Fruit fly (Drosophila melanogaster) whole organism, embryonic: ENCODE results near the gene CG11456.

Source experiments
- Atf3 ChIP-seq: fragments of 200-800 bp; sonication (Bioruptor generic); optimal IDR thresholded peaks from 3 replicates; lab custom pipeline; 2016; ENCODE audit warnings: missing biosample characterization, missing genetic modification characterization
- BEAF-32 ChIP-seq: fragments of 200-800 bp; sonication (Bioruptor generic); optimal IDR thresholded peaks from 3 replicates; lab custom pipeline; 2017; ENCODE audit warnings: missing biosample characterization, missing genetic modification characterization, mild to moderate bottlenecking, moderate library complexity, missing genetic modification reagents
- CG10274 ChIP-seq: fragments of 200-800 bp; sonication (Bioruptor generic); optimal IDR thresholded peaks from 3 replicates; lab custom pipeline; 2017; ENCODE audit warnings: missing biosample characterization, mild to moderate bottlenecking, missing genetic modification characterization
- CG10543 ChIP-seq: fragments of 200-800 bp; sonication (Bioruptor generic); optimal IDR thresholded peaks from 3 replicates; lab custom pipeline; 2017; ENCODE audit warnings: missing biosample characterization, mild to moderate bottlenecking, missing genetic modification characterization, moderate library complexity
- CG11093 ChIP-seq: fragments of 200-800 bp; sonication (Bioruptor generic); IDR thresholded peaks from 3 replicates; pipeline ENCODE4 v1.3.6; 2022; ENCODE audit warnings: missing biosample characterization, missing genetic modification characterization
- CG11696 ChIP-seq: fragments of 200-800 bp; sonication (Bioruptor generic); IDR thresholded peaks from 2 replicates; pipeline ENCODE4 v1.3.6; 2022; ENCODE audit warnings: missing biosample characterization, missing genetic modification characterization
- CG12071 ChIP-seq: fragments of 200-800 bp; sonication (Bioruptor generic); optimal IDR thresholded peaks from 3 replicates; lab custom pipeline; 2018; ENCODE audit warnings: missing biosample characterization, mild to moderate bottlenecking, missing genetic modification characterization
- CG12155 ChIP-seq: fragments of 200-800 bp; sonication (Bioruptor generic); optimal IDR thresholded peaks from 3 replicates; lab custom pipeline; 2016; ENCODE audit warnings: missing biosample characterization, missing genetic modification characterization
- CG12659 ChIP-seq: fragments of 200-800 bp; sonication (Bioruptor generic); optimal IDR thresholded peaks from 3 replicates; lab custom pipeline; 2017; ENCODE audit warnings: mild to moderate bottlenecking, missing biosample characterization, missing genetic modification reagents, missing genetic modification characterization
- CG12942 ChIP-seq: fragments of 200-800 bp; sonication (Bioruptor generic); optimal IDR thresholded peaks from 3 replicates; lab custom pipeline; 2016; ENCODE audit warnings: missing biosample characterization, missing genetic modification characterization
- CG14441 ChIP-seq: fragments of 200-800 bp; sonication (Bioruptor generic); IDR thresholded peaks from 2 replicates; pipeline ENCODE4 v1.3.6; 2022; ENCODE audit warnings: missing biosample characterization, missing genetic modification characterization
- CG14860 ChIP-seq: fragments of 200-800 bp; sonication (Bioruptor generic); IDR thresholded peaks from 3 replicates; pipeline ENCODE4 v1.3.6; 2022; ENCODE audit warnings: missing biosample characterization, missing genetic modification characterization; ENCODE audit not compliant: partially characterized antibody
- CG14965 ChIP-seq: fragments of 200-800 bp; sonication (Bioruptor generic); optimal IDR thresholded peaks from 2 replicates; lab custom pipeline; 2016; ENCODE audit warnings: missing biosample characterization, missing genetic modification characterization, borderline replicate concordance
- CG1529 ChIP-seq: fragments of 200-800 bp; sonication (Bioruptor generic); optimal IDR thresholded peaks from 3 replicates; lab custom pipeline; 2018; ENCODE audit warnings: missing biosample characterization, missing genetic modification characterization
- CG15514 ChIP-seq: fragments of 200-800 bp; sonication (Bioruptor generic); optimal IDR thresholded peaks from 3 replicates; lab custom pipeline; 2017; ENCODE audit warnings: missing biosample characterization, missing genetic modification characterization, mild to moderate bottlenecking, moderate library complexity, missing genetic modification reagents
- CG17359 ChIP-seq: fragments of 200-800 bp; sonication (Bioruptor generic); optimal IDR thresholded peaks from 3 replicates; lab custom pipeline; 2018; ENCODE audit warnings: missing biosample characterization, mild to moderate bottlenecking, missing genetic modification characterization, moderate library complexity
- CG17361 ChIP-seq: fragments of 200-800 bp; sonication (Bioruptor generic); IDR thresholded peaks from 3 replicates; pipeline ENCODE4 v1.3.6; 2022; ENCODE audit warnings: missing biosample characterization, missing genetic modification characterization
- CG17802 ChIP-seq: fragments of 200-800 bp; sonication (Bioruptor generic); optimal IDR thresholded peaks from 2 replicates; lab custom pipeline; 2018; ENCODE audit warnings: missing biosample characterization, mild to moderate bottlenecking, missing genetic modification characterization, moderate library complexity
- CG3065 ChIP-seq: fragments of 200-800 bp; sonication (Bioruptor generic); optimal IDR thresholded peaks from 2 replicates; lab custom pipeline; 2016; ENCODE audit warnings: missing biosample characterization, missing genetic modification characterization
- CG34422 ChIP-seq: fragments of 200-800 bp; sonication (Bioruptor generic); IDR thresholded peaks from 3 replicates; pipeline ENCODE4 v1.3.6; 2022; ENCODE audit warnings: missing biosample characterization, missing genetic modification characterization
- CG4617 ChIP-seq: fragments of 200-800 bp; sonication (Bioruptor generic); optimal IDR thresholded peaks from 3 replicates; lab custom pipeline; 2016; ENCODE audit warnings: missing biosample characterization, missing genetic modification characterization, borderline replicate concordance
- CG6765 ChIP-seq: fragments of 200-800 bp; sonication (Bioruptor generic); optimal IDR thresholded peaks from 3 replicates; lab custom pipeline; 2017; ENCODE audit warnings: missing biosample characterization, mild to moderate bottlenecking, missing genetic modification characterization
- CG7839 ChIP-seq: fragments of 200-800 bp; sonication (Bioruptor generic); optimal IDR thresholded peaks from 3 replicates; lab custom pipeline; 2018; ENCODE audit warnings: missing biosample characterization, mild to moderate bottlenecking, missing genetic modification characterization, moderate library complexity
- CrebB ChIP-seq: fragments of 200-800 bp; sonication (Bioruptor generic); optimal IDR thresholded peaks from 3 replicates; lab custom pipeline; 2018; ENCODE audit warnings: missing biosample characterization, mild to moderate bottlenecking, missing genetic modification characterization
- Dll ChIP-seq: fragments of 200-800 bp; sonication (Bioruptor generic); IDR thresholded peaks from 4 replicates; pipeline ENCODE4 v1.3.6; 2022; ENCODE audit warnings: missing biosample characterization, missing genetic modification characterization; ENCODE audit not compliant: partially characterized antibody
- Dp ChIP-seq: fragments of 200-800 bp; sonication (Bioruptor generic); optimal IDR thresholded peaks from 2 replicates; lab custom pipeline; 2018; ENCODE audit warnings: missing biosample characterization, mild to moderate bottlenecking, missing genetic modification characterization, moderate library complexity
- Meics ChIP-seq: fragments of 200-800 bp; sonication (Bioruptor generic); optimal IDR thresholded peaks from 2 replicates; lab custom pipeline; 2017; ENCODE audit warnings: missing biosample characterization, mild to moderate bottlenecking, missing genetic modification characterization
- Oaz ChIP-seq: fragments of 200-800 bp; sonication (Bioruptor generic); IDR thresholded peaks from 2 replicates; pipeline ENCODE4 v1.3.6; 2022; ENCODE audit warnings: missing biosample characterization, missing genetic modification characterization
- Opbp ChIP-seq: fragments of 200-800 bp; sonication (Bioruptor generic); IDR thresholded peaks from 3 replicates; pipeline ENCODE4 v1.3.6; 2022; ENCODE audit warnings: missing biosample characterization, missing genetic modification characterization; ENCODE audit not compliant: partially characterized antibody
- Optix ChIP-seq: fragments of 200-800 bp; sonication (Bioruptor generic); IDR thresholded peaks from 3 replicates; pipeline ENCODE4 v1.3.6; 2022; ENCODE audit warnings: missing biosample characterization, missing genetic modification characterization
- Pdp1 ChIP-seq, 2 experiments: fragments of 200-800 bp; sonication (Bioruptor generic); optimal IDR thresholded peaks; 3 replicates each; lab custom pipeline; 2016; ENCODE audit warnings: missing biosample characterization in 2 of 2, missing genetic modification characterization in 2 of 2, mild to moderate bottlenecking in 1 of 2, moderate library complexity in 1 of 2
- Ptx1 ChIP-seq: fragments of 200-800 bp; sonication (Bioruptor generic); IDR thresholded peaks from 2 replicates; pipeline ENCODE4 v1.3.6; 2022; ENCODE audit warnings: missing biosample characterization, missing genetic modification characterization
- dysf ChIP-seq: fragments of 200-800 bp; sonication (Bioruptor generic); IDR thresholded peaks from 3 replicates; pipeline ENCODE4 v1.3.6; 2022; ENCODE audit warnings: missing biosample characterization, missing genetic modification characterization
- grau ChIP-seq: fragments of 200-800 bp; optimal IDR thresholded peaks from 3 replicates; lab custom pipeline; 2019; ENCODE audit warnings: missing biosample characterization, mild to moderate bottlenecking, missing genetic modification characterization, moderate library complexity
- ind ChIP-seq: fragments of 200-800 bp; sonication (Bioruptor generic); optimal IDR thresholded peaks from 3 replicates; lab custom pipeline; 2016; ENCODE audit warnings: missing biosample characterization, missing genetic modification characterization
- mam ChIP-seq: fragments of 200-800 bp; sonication (Bioruptor generic); optimal IDR thresholded peaks from 3 replicates; lab custom pipeline; 2016; ENCODE audit warnings: missing biosample characterization, missing genetic modification characterization
- mld ChIP-seq: fragments of 200-800 bp; sonication (Bioruptor generic); IDR thresholded peaks from 3 replicates; pipeline ENCODE4 v1.3.6; 2022; ENCODE audit warnings: missing biosample characterization, missing genetic modification characterization; ENCODE audit not compliant: partially characterized antibody
- oc ChIP-seq: fragments of 200-800 bp; sonication (Bioruptor generic); optimal IDR thresholded peaks from 2 replicates; lab custom pipeline; 2018; ENCODE audit warnings: missing biosample characterization, mild to moderate bottlenecking, missing genetic modification characterization, moderate library complexity
- odd ChIP-seq: fragments of 200-800 bp; sonication (Bioruptor generic); optimal IDR thresholded peaks from 2 replicates; lab custom pipeline; 2017; ENCODE audit warnings: missing biosample characterization, mild to moderate bottlenecking, missing genetic modification characterization
- p53 ChIP-seq: fragments of 200-800 bp; sonication (Bioruptor generic); optimal IDR thresholded peaks from 2 replicates; lab custom pipeline; 2016; ENCODE audit warnings: missing biosample characterization, missing genetic modification characterization
- pita ChIP-seq: fragments of 200-800 bp; sonication (Bioruptor generic); optimal IDR thresholded peaks from 2 replicates; lab custom pipeline; 2017; ENCODE audit warnings: missing biosample characterization, mild to moderate bottlenecking, missing genetic modification characterization
- pnt ChIP-seq: fragments of 200-800 bp; sonication (Bioruptor generic); optimal IDR thresholded peaks from 3 replicates; lab custom pipeline; 2016; ENCODE audit warnings: missing biosample characterization, missing genetic modification characterization
- repo ChIP-seq: fragments of 200-800 bp; sonication (Bioruptor generic); optimal IDR thresholded peaks from 2 replicates; lab custom pipeline; 2016; ENCODE audit warnings: missing biosample characterization, missing genetic modification characterization
- toy ChIP-seq: fragments of 200-800 bp; sonication (Bioruptor generic); IDR thresholded peaks from 2 replicates; pipeline ENCODE4 v1.3.6; 2022; ENCODE audit warnings: missing biosample characterization, missing genetic modification characterization
- unpg ChIP-seq: fragments of 200-800 bp; sonication (Bioruptor generic); optimal IDR thresholded peaks from 3 replicates; lab custom pipeline; 2018; ENCODE audit warnings: missing biosample characterization, mild to moderate bottlenecking, missing genetic modification characterization, moderate library complexity
- usp ChIP-seq: fragments of >200 bp; optimal IDR thresholded peaks from 2 replicates; lab custom pipeline; 2017; ENCODE audit warnings: missing biosample characterization, missing genetic modification characterization
- vnd ChIP-seq: fragments of 200-800 bp; sonication (Bioruptor generic); IDR thresholded peaks from 3 replicates; pipeline ENCODE4 v1.3.6; 2022; ENCODE audit warnings: missing biosample characterization, missing genetic modification characterization; ENCODE audit not compliant: partially characterized antibody
- wdn ChIP-seq: fragments of 200-800 bp; sonication (Bioruptor generic); IDR thresholded peaks from 2 replicates; pipeline ENCODE4 v1.3.6; 2022; ENCODE audit warnings: missing biosample characterization, missing genetic modification characterization
- wek ChIP-seq: fragments of 200-800 bp; sonication (Bioruptor generic); optimal IDR thresholded peaks from 3 replicates; lab custom pipeline; 2018; ENCODE audit warnings: missing biosample characterization, mild to moderate bottlenecking, missing genetic modification characterization, moderate library complexity

The CG11456 gene

DNA sequence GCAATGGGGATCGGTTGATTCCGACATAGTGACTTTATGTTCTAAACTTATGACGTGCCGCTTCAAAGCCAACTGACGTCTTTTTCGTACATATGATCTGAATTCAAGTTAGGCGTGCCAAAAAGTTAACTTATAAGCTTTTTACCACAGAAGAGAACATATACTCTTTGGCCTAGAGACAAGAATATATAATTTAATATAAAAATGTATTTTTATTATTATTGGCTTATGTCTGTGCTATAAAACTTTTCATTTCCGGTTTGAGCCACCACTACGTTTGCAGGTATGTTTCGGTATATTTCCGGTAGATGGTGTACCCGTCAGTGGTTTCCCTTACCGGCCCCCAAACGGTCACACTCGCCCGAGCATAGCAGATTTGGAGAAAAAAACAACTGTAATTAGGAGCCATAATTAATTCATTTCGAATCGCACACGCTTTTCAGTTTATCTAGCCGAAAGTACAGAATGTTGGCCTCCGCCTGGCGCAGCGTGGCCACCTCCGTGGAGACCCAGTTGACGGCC lies 43.4 kb upstream of the CG11456 start, which contains the start of the genes CG3698 and tzn (continued):
- TF ChIP-seq CG34422 (GFP tag; lab: Robert Waterston, UW): peak; percentile 95
- peak; percentile 81 for TF ChIP-seq CG12155
- TF ChIP-seq wdn (GFP tag; lab: Robert Waterston, UW): peak; percentile 87
- peak; percentile 89 for TF ChIP-seq CG17361
- peak; percentile 93 for TF ChIP-seq CG17359 (tag; lab: Kevin White, UChicago)
- no peak; the same call in 2 of the 3 replicates for TF ChIP-seq CG11093 (GFP tag; lab: Robert Waterston, UW)
- no peak for TF ChIP-seq odd (GFP tag; lab: Kevin White, UChicago)
- TF ChIP-seq Oaz: peak; percentile 94
- 0 out of 3 replicates have a peak, but pooled peaks have one; percentile 29 for TF ChIP-seq CG14860 (GFP tag; lab: Robert Waterston, UW)
- TF ChIP-seq Meics (GFP tag; lab: Kevin White, UChicago): peak; percentile 97
- TF ChIP-seq p53: peak; percentile 82
- TF ChIP-seq CG6765: peak; percentile 97
- TF ChIP-seq pnt: peak; percentile 35
- peak; percentile 76 for TF ChIP-seq mam (GFP tag; lab: Kevin White, UChicago)
- no peak for TF ChIP-seq CG7839
- TF ChIP-seq Optix (GFP tag; lab: Robert Waterston, UW): peak; percentile 90
- peak; percentile 85 for TF ChIP-seq toy (GFP tag; lab: Robert Waterston, UW)
- peak; percentile 96 for TF ChIP-seq CG12659 (GFP tag; lab: Kevin White, UChicago)
- peak; percentile 90 for TF ChIP-seq CrebB (tag; lab: Kevin White, UChicago)
- TF ChIP-seq mld (GFP tag; lab: Robert Waterston, UW): no peak
- peak; percentile 89 for TF ChIP-seq CG14441 (GFP tag; lab: Robert Waterston, UW)
- 0 out of 3 replicates have a peak, but pooled peaks have one; percentile 9 for TF ChIP-seq Opbp
- TF ChIP-seq CG11696 (GFP tag; lab: Robert Waterston, UW): peak; percentile 72
- TF ChIP-seq ind (GFP tag; lab: Kevin White, UChicago): peak; percentile 86
- TF ChIP-seq Ptx1 (GFP tag; lab: Robert Waterston, UW): peak; percentile 91
- no peak for TF ChIP-seq Dll (GFP tag; lab: Robert Waterston, UW)
- TF ChIP-seq Atf3 (GFP tag; lab: Kevin White, UChicago): peak; percentile 45
- peak in 1 of 2 experiments; percentile 75 for TF ChIP-seq Pdp1 (GFP tag; optimal IDR thresholded peaks at IDR 0.05; lab: Kevin White, UChicago)
- TF ChIP-seq dysf: peak; percentile 92
- peak; percentile 84 for TF ChIP-seq repo
- peak; percentile 43 for TF ChIP-seq BEAF-32
- TF ChIP-seq grau (tag; lab: Kevin White, UChicago): peak; percentile 84
- TF ChIP-seq CG3065 (GFP tag; lab: Kevin White, UChicago): peak; percentile 90
- TF ChIP-seq Dp: peak; percentile 57
- peak; percentile 93 for TF ChIP-seq unpg
- TF ChIP-seq wek: peak; percentile 87
- peak; percentile 89 for TF ChIP-seq CG4617 (GFP tag; lab: Kevin White, UChicago)
- peak; percentile 40 for TF ChIP-seq CG14965 (GFP tag; lab: Kevin White, UChicago)
- TF ChIP-seq CG12942 (GFP tag; lab: Kevin White, UChicago): peak; percentile 89
- TF ChIP-seq CG12071: peak; percentile 91
- peak; percentile 85 for TF ChIP-seq pita
- TF ChIP-seq oc (tag; lab: Kevin White, UChicago): no peak
- TF ChIP-seq usp (GFP tag; lab: Kevin White, UChicago): no peak
- peak; percentile 88 for TF ChIP-seq CG10274 (GFP tag; lab: Kevin White, UChicago)
- TF ChIP-seq CG1529: peak; percentile 88
- TF ChIP-seq vnd (GFP tag; lab: Robert Waterston, UW): no peak
- TF ChIP-seq CG15514: peak; percentile 94
- TF ChIP-seq CG10543: peak; percentile 91
- peak; percentile 90 for TF ChIP-seq CG17802
